Fruit fly (Drosophila melanogaster) S2 (cell line): Measurements from ENCODE around the gene Eip78C.

Experiments
- CG8478 ChIP-seq: fragments of >200 bp; optimal IDR thresholded peaks from 2 replicates; lab custom pipeline; 2018
- CTCF ChIP-seq, 2 experiments: fragments of >200 bp; optimal IDR thresholded peaks; 2 replicates each; lab custom pipeline; 2018

DNA sequence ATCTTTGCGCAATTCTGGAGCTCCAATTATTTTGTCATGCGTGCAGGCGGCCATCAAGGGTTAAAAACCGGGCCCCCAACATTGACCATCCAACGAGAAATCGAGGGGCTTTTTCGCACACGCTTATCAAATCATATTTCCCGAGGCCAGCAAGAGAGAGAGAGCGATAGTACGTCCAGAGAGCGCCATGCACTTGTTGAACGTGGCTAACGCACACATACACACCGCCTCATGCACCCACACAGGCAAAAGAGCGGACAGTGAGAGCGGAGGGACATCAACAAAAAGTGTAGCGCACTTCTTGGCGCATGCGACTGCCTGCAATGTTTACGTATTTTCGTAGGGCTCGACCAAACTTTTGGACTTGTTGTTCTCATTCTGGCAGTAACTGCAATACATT lies 39.9 kb upstream of the Eip78C start:
- TF ChIP-seq CG8478 (no peak), CTCF (optimal IDR thresholded peaks at IDR 0.05; lab: Kevin White, UChicago) (no peak)
